Fruit fly (Drosophila melanogaster) whole organism, wandering third instar larva: ENCODE measurements around the gene CG17782.

Source experiments
- Hr78 ChIP-seq: fragments of >200 bp; optimal IDR thresholded peaks from 2 replicates; lab custom pipeline; 2017; ENCODE audit warnings: missing biosample characterization, missing genetic modification characterization
- Sp1 ChIP-seq: fragments of 200-800 bp; sonication (Bioruptor generic); optimal IDR thresholded peaks from 3 replicates; lab custom pipeline; 2019; ENCODE audit warnings: missing biosample characterization, mild to moderate bottlenecking, missing genetic modification characterization, moderate library complexity
- br ChIP-seq: fragments of 200-800 bp; sonication (Bioruptor generic); optimal IDR thresholded peaks from 2 replicates; lab custom pipeline; 2016; ENCODE audit warnings: missing biosample characterization, missing genetic modification characterization
- dl ChIP-seq, 2 experiments: fragments of 175-275, 200-275 bp in 1 of 2; fragments of 200-275 bp in 1 of 2; sonication (Bioruptor generic); optimal IDR thresholded peaks; lab custom pipeline; 2018; ENCODE audit warnings: mild to moderate bottlenecking in 2 of 2, missing biosample characterization in 2 of 2, missing genetic modification characterization in 2 of 2, moderate library complexity in 2 of 2; ENCODE audit not compliant: partially characterized antibody in 2 of 2, insufficient read depth in 1 of 2
- ey ChIP-seq: fragments of 200-800 bp; sonication (Bioruptor generic); optimal IDR thresholded peaks from 2 replicates; lab custom pipeline; 2016; ENCODE audit warnings: missing biosample characterization, missing genetic modification characterization
- h ChIP-seq: fragments of 200-800 bp; sonication (Bioruptor generic); optimal IDR thresholded peaks from 3 replicates; lab custom pipeline; 2016; ENCODE audit warnings: missing biosample characterization, mild to moderate bottlenecking, missing genetic modification characterization
- pan ChIP-seq: fragments of >200 bp; optimal IDR thresholded peaks from 2 replicates; lab custom pipeline; 2017
- psq ChIP-seq: fragments of 200-800 bp; sonication (Bioruptor generic); optimal IDR thresholded peaks from 3 replicates; lab custom pipeline; 2017; ENCODE audit warnings: missing biosample characterization, mild to moderate bottlenecking, missing genetic modification characterization, moderate library complexity
- rgr ChIP-seq: fragments of 200-800 bp; sonication (Bioruptor generic); optimal IDR thresholded peaks from 3 replicates; lab custom pipeline; 2016; ENCODE audit warnings: missing biosample characterization, mild to moderate bottlenecking, missing genetic modification characterization
- sage ChIP-seq: fragments of 200-800 bp; sonication (Bioruptor generic); optimal IDR thresholded peaks from 2 replicates; lab custom pipeline; 2016; ENCODE audit warnings: missing biosample characterization, mild to moderate bottlenecking, missing genetic modification characterization
- sv ChIP-seq: fragments of 200-800 bp; sonication (Bioruptor generic); optimal IDR thresholded peaks from 3 replicates; lab custom pipeline; 2016; ENCODE audit warnings: missing biosample characterization, missing genetic modification characterization

DNA sequence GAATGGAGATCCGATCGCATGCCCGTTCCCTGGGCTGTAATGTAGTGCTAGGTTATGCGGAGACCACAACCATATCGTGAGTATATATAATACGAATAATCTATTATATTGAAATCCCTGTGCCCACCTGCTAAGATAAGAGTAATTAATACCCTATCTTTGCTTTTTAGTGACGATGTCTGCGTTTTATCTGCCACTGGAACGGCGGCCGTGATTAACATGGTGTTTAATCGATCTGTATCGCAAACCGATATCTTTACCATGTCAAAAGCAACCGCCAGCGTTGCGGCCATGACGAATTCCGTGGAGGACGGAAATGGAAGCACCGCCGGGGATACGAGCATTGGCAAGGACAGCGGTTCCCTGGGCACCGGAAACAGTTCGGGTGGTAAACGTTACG, 19.1 kb downstream of the CG17782 start:
- no peak for TF ChIP-seq h (GFP tag; lab: Kevin White, UChicago)
- TF ChIP-seq psq (GFP tag; lab: Kevin White, UChicago), result no peak
- TF ChIP-seq pan, result no peak
- no peak for TF ChIP-seq br (GFP tag; lab: Kevin White, UChicago)
- no peak for TF ChIP-seq ey (GFP tag; lab: Kevin White, UChicago)
- TF ChIP-seq sage (GFP tag; lab: Kevin White, UChicago), result no peak
- TF ChIP-seq dl (GFP tag; optimal IDR thresholded peaks at IDR 0.05; lab: Kevin White, UChicago; ENCODE audit: insufficient read depth in 1 of 2, partially characterized antibody in 2 of 2), result no peak
- no peak for TF ChIP-seq rgr (GFP tag; lab: Kevin White, UChicago)
- TF ChIP-seq sv (GFP tag; lab: Kevin White, UChicago), result no peak
- TF ChIP-seq Hr78 (GFP tag; lab: Kevin White, UChicago), result no peak
- TF ChIP-seq Sp1, result no peak
